Worm (Caenorhabditis elegans) whole organism, L4 larva: ENCODE data around the gene lsm-4.

Experiments used
- D1046.2 ChIP-seq: fragments of 200-800 bp; sonication (Bioruptor generic); IDR thresholded peaks from 2 replicates; pipeline ENCODE4 v1.3.6; 2022; ENCODE audit warnings: missing genetic modification characterization, missing compliant biosample characterization
- F26F4.8 ChIP-seq: fragments of 200-800 bp; sonication (Bioruptor generic); conservative IDR thresholded peaks from 2 replicates; pipeline ENCODE4 v1.3.6; 2022; ENCODE audit warnings: missing genetic modification characterization, missing compliant biosample characterization
- F49E8.2 ChIP-seq: sonication (generic microtip); optimal IDR thresholded peaks from 2 replicates; lab custom pipeline; 2016; ENCODE audit warnings: missing compliant biosample characterization, mild to moderate bottlenecking, missing genetic modification characterization, borderline replicate concordance
- R02D3.7 ChIP-seq: fragments of 150-350 bp; sonication (generic microtip); optimal IDR thresholded peaks from 3 replicates; lab custom pipeline; 2014; ENCODE audit warnings: missing biosample characterization, missing genetic modification characterization
- T26A8.4 ChIP-seq: fragments of 200-800 bp; sonication (Bioruptor generic); IDR thresholded peaks from 2 replicates; pipeline ENCODE4 v1.3.6; 2022; ENCODE audit warnings: missing genetic modification characterization, missing compliant biosample characterization
- Y105C5A.15 ChIP-seq: fragments of 200-800 bp; sonication (Bioruptor generic); IDR thresholded peaks from 2 replicates; pipeline ENCODE4 v1.3.6; 2022; ENCODE audit warnings: missing genetic modification characterization, missing compliant biosample characterization
- Y75B8A.6 ChIP-seq: fragments of 200-800 bp; sonication (Bioruptor generic); IDR thresholded peaks from 2 replicates; pipeline ENCODE4 v1.3.6; 2022; ENCODE audit warnings: missing genetic modification reagents, missing genetic modification characterization, missing compliant biosample characterization
- ZK337.2 ChIP-seq: fragments of 200-800 bp; sonication (Bioruptor generic); IDR thresholded peaks from 2 replicates; pipeline ENCODE4 v1.3.6; 2022; ENCODE audit warnings: missing genetic modification reagents, missing genetic modification characterization, missing compliant biosample characterization
- aha-1 ChIP-seq: fragments of 150-350 bp; peaks from one replicate; lab custom pipeline; 2014; ENCODE audit warnings: missing biosample characterization, missing genetic modification characterization
- aly-2 ChIP-seq: sonication (generic microtip); optimal IDR thresholded peaks from 2 replicates; lab custom pipeline; 2018; ENCODE audit warnings: missing biosample characterization, missing genetic modification characterization
- arid-1 ChIP-seq: fragments of 200-800 bp; sonication (Bioruptor generic); conservative IDR thresholded peaks from 2 replicates; pipeline ENCODE4 v1.3.6; 2022; ENCODE audit warnings: missing genetic modification reagents, missing genetic modification characterization, missing compliant biosample characterization
- attf-4 ChIP-seq: sonication (generic microtip); optimal IDR thresholded peaks from 3 replicates; lab custom pipeline; 2017; ENCODE audit warnings: missing biosample characterization, missing genetic modification characterization
- ceh-20 ChIP-seq: fragments of 200-800 bp; sonication (Bioruptor generic); IDR thresholded peaks from 2 replicates; pipeline ENCODE4 v1.3.6; 2022; ENCODE audit warnings: missing genetic modification reagents, missing genetic modification characterization, missing compliant biosample characterization
- ceh-44 ChIP-seq: fragments of 200-800 bp; sonication (Bioruptor generic); IDR thresholded peaks from 2 replicates; pipeline ENCODE4 v1.3.6; 2022; ENCODE audit warnings: missing genetic modification reagents, missing genetic modification characterization, missing compliant biosample characterization
- ceh-62 ChIP-seq: sonication (generic microtip); optimal IDR thresholded peaks from 2 replicates; lab custom pipeline; 2017; ENCODE audit warnings: missing biosample characterization, missing genetic modification characterization
- cey-2 ChIP-seq: sonication (generic microtip); optimal IDR thresholded peaks from 3 replicates; lab custom pipeline; 2017; ENCODE audit warnings: missing genetic modification characterization, mild to moderate bottlenecking, missing compliant biosample characterization, antibody characterized with exemption, borderline replicate concordance; ENCODE audit not compliant: insufficient read depth
- ctbp-1 ChIP-seq: fragments of 200-800 bp; sonication (Bioruptor generic); IDR thresholded peaks from 2 replicates; pipeline ENCODE4 v1.3.6; 2022; ENCODE audit warnings: missing genetic modification reagents, missing genetic modification characterization, missing compliant biosample characterization
- dmd-6 ChIP-seq: fragments of 200-800 bp; sonication (Bioruptor generic); IDR thresholded peaks from 2 replicates; pipeline ENCODE4 v1.3.6; 2022; ENCODE audit warnings: missing genetic modification reagents, missing genetic modification characterization, missing compliant biosample characterization
- dpl-1 ChIP-seq: fragments of 150-350 bp; optimal IDR thresholded peaks from 2 replicates; lab custom pipeline; 2014; ENCODE audit warnings: missing biosample characterization, missing genetic modification reagents, missing genetic modification characterization
- duxl-1 ChIP-seq: sonication (generic microtip); optimal IDR thresholded peaks from 2 replicates; lab custom pipeline; 2016; ENCODE audit warnings: mild to moderate bottlenecking, missing genetic modification characterization, moderate library complexity, missing compliant biosample characterization; ENCODE audit not compliant: poor library complexity
- dve-1 ChIP-seq: sonication (generic microtip); optimal IDR thresholded peaks from 2 replicates; lab custom pipeline; 2017; ENCODE audit warnings: antibody characterized with exemption, mild to moderate bottlenecking, missing genetic modification characterization, missing compliant biosample characterization; ENCODE audit not compliant: insufficient read depth
- fkh-10 ChIP-seq: fragments of 150-350 bp; optimal IDR thresholded peaks from 2 replicates; lab custom pipeline; 2014; ENCODE audit warnings: missing biosample characterization, missing genetic modification reagents, missing genetic modification characterization
- fos-1 ChIP-seq: fragments of 150-350 bp; optimal IDR thresholded peaks from 2 replicates; lab custom pipeline; 2014; ENCODE audit warnings: missing biosample characterization, missing genetic modification characterization
- gei-8 ChIP-seq: fragments of 200-800 bp; sonication (Bioruptor generic); optimal IDR thresholded peaks from 2 replicates; lab custom pipeline; 2018; ENCODE audit warnings: mild to moderate bottlenecking, missing genetic modification characterization, missing compliant biosample characterization
- hif-1 ChIP-seq, 2 experiments: sonication (generic microtip); optimal IDR thresholded peaks; 2 replicates each; lab custom pipeline; 2016 to 2017; ENCODE audit warnings: missing compliant biosample characterization in 2 of 2, missing genetic modification characterization in 2 of 2, missing genetic modification reagents in 2 of 2, missing genotype in 2 of 2, mild to moderate bottlenecking in 1 of 2
- jun-1 ChIP-seq: fragments of 150-350 bp; optimal IDR thresholded peaks from 2 replicates; lab custom pipeline; 2014; ENCODE audit warnings: missing biosample characterization, missing genetic modification reagents, missing genetic modification characterization
- lin-1 ChIP-seq: fragments of 200-800 bp; sonication (Bioruptor generic); IDR thresholded peaks from 2 replicates; pipeline ENCODE4 v1.3.6; 2022; ENCODE audit warnings: missing genetic modification reagents, missing genetic modification characterization, missing compliant biosample characterization
- lin-13 ChIP-seq: fragments of 150-350 bp; optimal IDR thresholded peaks from 2 replicates; lab custom pipeline; 2014; ENCODE audit warnings: missing biosample characterization, missing genetic modification reagents, missing genetic modification characterization
- lin-29 ChIP-seq: fragments of 200-800 bp; sonication (Bioruptor generic); IDR thresholded peaks from 2 replicates; pipeline ENCODE4 v1.3.6; 2022; ENCODE audit warnings: missing genetic modification reagents, missing genetic modification characterization, missing compliant biosample characterization
- lin-38 ChIP-seq: fragments of 200-800 bp; sonication (Bioruptor generic); IDR thresholded peaks from 2 replicates; pipeline ENCODE4 v1.3.6; 2022; ENCODE audit warnings: missing genetic modification reagents, missing genetic modification characterization, missing compliant biosample characterization
- lin-39 ChIP-seq: fragments of 150-350 bp; optimal IDR thresholded peaks from 2 replicates; lab custom pipeline; 2014; ENCODE audit warnings: missing biosample characterization, missing genetic modification reagents, missing genetic modification characterization
- madf-5 ChIP-seq, 2 experiments: fragments of 200-800 bp; sonication (Bioruptor generic); IDR thresholded peaks; 2 replicates each; pipeline ENCODE4 v1.3.6; 2022; ENCODE audit warnings: missing compliant biosample characterization in 2 of 2, missing genetic modification characterization in 2 of 2
- nhr-10 ChIP-seq: fragments of 150-350 bp; optimal IDR thresholded peaks from 2 replicates; lab custom pipeline; 2014; ENCODE audit warnings: missing biosample characterization, missing genetic modification characterization
- nhr-102 ChIP-seq: sonication (generic microtip); optimal IDR thresholded peaks from 2 replicates; lab custom pipeline; 2016; ENCODE audit warnings: mild to moderate bottlenecking, missing genetic modification characterization, moderate library complexity, missing compliant biosample characterization
- nhr-111 ChIP-seq: fragments of 200-800 bp; sonication (Bioruptor generic); optimal IDR thresholded peaks from 2 replicates; lab custom pipeline; 2018; ENCODE audit warnings: mild to moderate bottlenecking, missing genetic modification characterization, missing compliant biosample characterization
- nhr-25 ChIP-seq: sonication (generic microtip); optimal IDR thresholded peaks from 2 replicates; lab custom pipeline; 2017; ENCODE audit warnings: missing genetic modification characterization, mild to moderate bottlenecking, missing compliant biosample characterization, antibody characterized with exemption, moderate library complexity, borderline replicate concordance; ENCODE audit not compliant: insufficient read depth
- nhr-48 ChIP-seq: sonication (generic microtip); optimal IDR thresholded peaks from 2 replicates; lab custom pipeline; 2016; ENCODE audit warnings: mild to moderate bottlenecking, missing genetic modification characterization, missing compliant biosample characterization
- nhr-6 ChIP-seq: fragments of 150-350 bp; optimal IDR thresholded peaks from 2 replicates; lab custom pipeline; 2014; ENCODE audit warnings: missing biosample characterization, missing genetic modification characterization
- pha-4 ChIP-seq, 2 experiments: fragments of 150-350 bp in 1 of 2; fragments of 200-800 bp in 1 of 2; sonication (Bioruptor generic) in 1 of 2; IDR thresholded peaks in 1 of 2; optimal IDR thresholded peaks in 1 of 2; 2 replicates each; pipeline versions ENCODE4 v1.3.6 to Lab custom; 2014 to 2022; ENCODE audit warnings: missing genetic modification characterization in 2 of 2, missing genetic modification reagents in 2 of 2, missing biosample characterization in 1 of 2, missing compliant biosample characterization in 1 of 2
- php-3 ChIP-seq: fragments of 200-800 bp; sonication (Bioruptor generic); IDR thresholded peaks from 2 replicates; pipeline ENCODE4 v1.3.6; 2022; ENCODE audit warnings: missing genetic modification reagents, missing genetic modification characterization, missing compliant biosample characterization
- saeg-2 ChIP-seq: fragments of 200-800 bp; sonication (Bioruptor generic); IDR thresholded peaks from 2 replicates; pipeline ENCODE4 v1.3.6; 2022; ENCODE audit warnings: missing genetic modification reagents, missing genetic modification characterization, missing compliant biosample characterization
- snpc-1.2 ChIP-seq: fragments of 200-800 bp; sonication (Bioruptor generic); IDR thresholded peaks from 2 replicates; pipeline ENCODE4 v1.3.6; 2022; ENCODE audit warnings: missing genetic modification reagents, missing genetic modification characterization, missing compliant biosample characterization
- tag-97 ChIP-seq: fragments of 200-800 bp; sonication (Bioruptor generic); IDR thresholded peaks from 2 replicates; pipeline ENCODE4 v1.3.6; 2022; ENCODE audit warnings: missing genetic modification characterization, missing compliant biosample characterization
- unc-130 ChIP-seq: sonication (generic microtip); optimal IDR thresholded peaks from 2 replicates; lab custom pipeline; 2016; ENCODE audit warnings: missing genetic modification reagents, missing genetic modification characterization, missing compliant biosample characterization
- unc-39 ChIP-seq: sonication (generic microtip); optimal IDR thresholded peaks from 2 replicates; lab custom pipeline; 2017; ENCODE audit warnings: missing biosample characterization, missing genetic modification characterization
- vab-7 ChIP-seq: fragments of 200-800 bp; sonication (Bioruptor generic); IDR thresholded peaks from 2 replicates; pipeline ENCODE4 v1.3.6; 2022; ENCODE audit warnings: missing genetic modification reagents, missing genetic modification characterization, missing compliant biosample characterization
- zfp-2 ChIP-seq: sonication (generic microtip); optimal IDR thresholded peaks from 2 replicates; lab custom pipeline; 2016; ENCODE audit warnings: mild to moderate bottlenecking, missing genetic modification characterization, missing compliant biosample characterization
- zfp-3 ChIP-seq: fragments of 200-800 bp; sonication (Bioruptor generic); conservative IDR thresholded peaks from 2 replicates; pipeline ENCODE4 v1.3.6; 2022; ENCODE audit warnings: missing genetic modification reagents, missing genetic modification characterization, missing compliant biosample characterization
- zip-11 ChIP-seq: fragments of 200-800 bp; sonication (Bioruptor generic); IDR thresholded peaks from 2 replicates; pipeline ENCODE4 v1.3.6; 2022; ENCODE audit warnings: missing genetic modification characterization, missing compliant biosample characterization
- zip-2 ChIP-seq: fragments of 150-350 bp; optimal IDR thresholded peaks from 2 replicates; lab custom pipeline; 2014; ENCODE audit warnings: missing biosample characterization, missing genetic modification characterization
- ztf-7 ChIP-seq: fragments of 150-350 bp; optimal IDR thresholded peaks from 2 replicates; lab custom pipeline; 2014; ENCODE audit warnings: missing biosample characterization, missing genetic modification characterization

lsm-4 gene

ce11 chrII:7287709-7288108 lies 34.7 kb upstream of the lsm-4 start (continued):
- TF ChIP-seq zfp-3 (GFP tag; lab: Robert Waterston, UW) (no peak), unc-130 (GFP tag; lab: Kevin White, UChicago) (no peak), Y105C5A.15 (GFP tag; lab: Robert Waterston, UW) (no peak), nhr-6 (no peak), T26A8.4 (no peak), saeg-2 (no peak), nhr-111 (no peak), gei-8 (no peak), Y75B8A.6 (no peak), attf-4 (tag; lab: Kevin White, UChicago) (no peak), ztf-7 (tag; lab: Kevin White, UChicago) (no peak), tag-97 (no peak), lin-39 (tag; lab: Kevin White, UChicago) (no peak), jun-1 (tag; lab: Kevin White, UChicago) (no peak), duxl-1 (no peak), ceh-62 (tag; lab: Kevin White, UChicago) (no peak), nhr-10 (no peak), zip-2 (no peak), php-3 (GFP tag; lab: Robert Waterston, UW) (peak; percentile 97), fos-1 (tag; lab: Kevin White, UChicago) (no peak), pha-4 (GFP tag; IDR thresholded peaks at IDR 0.05; lab: Robert Waterston, UW) (no peak), pha-4 (tag; optimal IDR thresholded peaks at IDR 0.05; lab: Kevin White, UChicago) (no peak), lin-38 (no peak), arid-1 (GFP tag; lab: Robert Waterston, UW) (no peak), nhr-25 (peak; percentile 45), unc-39 (tag; lab: Kevin White, UChicago) (no peak), F26F4.8 (GFP tag; lab: Robert Waterston, UW) (no peak), zip-11 (GFP tag; lab: Robert Waterston, UW) (no peak), madf-5 (GFP tag; IDR thresholded peaks at IDR 0.05; lab: Robert Waterston, UW) (no peak), zfp-2 (no peak), R02D3.7 (tag; lab: Kevin White, UChicago) (no peak), ZK337.2 (GFP tag; lab: Robert Waterston, UW) (no peak), aly-2 (tag; lab: Kevin White, UChicago) (no peak), nhr-102 (tag; lab: Kevin White, UChicago) (peak; percentile 77), F49E8.2 (no peak), lin-29 (no peak), lin-13 (GFP tag; lab: Kevin White, UChicago) (no peak), dpl-1 (GFP tag; lab: Kevin White, UChicago) (no peak), dmd-6 (GFP tag; lab: Robert Waterston, UW) (peak; percentile 84), snpc-1.2 (GFP tag; lab: Robert Waterston, UW) (no peak), fkh-10 (no peak), ceh-44 (GFP tag; lab: Robert Waterston, UW) (no peak), dve-1 (tag; lab: Kevin White, UChicago) (peak; percentile 74), nhr-48 (tag; lab: Kevin White, UChicago) (peak; percentile 50), ceh-20 (GFP tag; lab: Robert Waterston, UW) (peak; percentile 94), D1046.2 (GFP tag; lab: Robert Waterston, UW) (no peak), aha-1 (peak; percentile 23), hif-1 (tag; optimal IDR thresholded peaks at IDR 0.05; lab: Kevin White, UChicago) (no peak), cey-2 (tag; lab: Kevin White, UChicago) (no peak), ctbp-1 (GFP tag; lab: Robert Waterston, UW) (no peak), vab-7 (GFP tag; lab: Robert Waterston, UW) (no peak), lin-1 (GFP tag; lab: Robert Waterston, UW) (no peak)
